Worm (Caenorhabditis elegans) whole organism, young adult: ENCODE results near the gene dpf-2.
A peak's percentile ranks its signal among the peaks of the same experiment; 100 is the strongest.

Experiments used
- B0019.2 ChIP-seq: fragments of 200-800 bp; sonication (Bioruptor generic); conservative IDR thresholded peaks from 2 replicates; pipeline ENCODE4 v1.3.6; 2022; ENCODE audit warnings: missing genetic modification reagents, missing genetic modification characterization, missing compliant biosample characterization
- B0035.1 ChIP-seq: sonication (generic microtip); optimal IDR thresholded peaks from 2 replicates; lab custom pipeline; 2016; ENCODE audit warnings: missing genetic modification characterization, mild to moderate bottlenecking, missing compliant biosample characterization, missing genotype, missing genetic modification reagents
- B0336.3 ChIP-seq: fragments of 200-800 bp; sonication (Bioruptor generic); IDR thresholded peaks from 2 replicates; pipeline ENCODE4 v1.3.6; 2022; ENCODE audit warnings: missing genetic modification characterization, missing compliant biosample characterization
- C17E4.6 ChIP-seq: fragments of 200-800 bp; sonication (Bioruptor generic); IDR thresholded peaks from 2 replicates; pipeline ENCODE4 v1.3.6; 2022; ENCODE audit warnings: missing genetic modification reagents, missing genetic modification characterization, missing compliant biosample characterization
- D2030.7 ChIP-seq: fragments of 200-800 bp; sonication (Bioruptor generic); IDR thresholded peaks from 2 replicates; pipeline ENCODE4 v1.3.6; 2022; ENCODE audit warnings: missing genetic modification reagents, missing genetic modification characterization, missing compliant biosample characterization
- F23B12.7 ChIP-seq: sonication (generic microtip); optimal IDR thresholded peaks from 2 replicates; lab custom pipeline; 2017; ENCODE audit warnings: missing genetic modification characterization, mild to moderate bottlenecking, missing compliant biosample characterization, antibody characterized with exemption, moderate library complexity; ENCODE audit not compliant: insufficient read depth
- Y53G8AR.9 ChIP-seq: fragments of 200-800 bp; sonication (Bioruptor generic); conservative IDR thresholded peaks from 2 replicates; pipeline ENCODE4 v1.3.6; 2022; ENCODE audit warnings: missing genetic modification reagents, missing genetic modification characterization, missing compliant biosample characterization
- Y56A3A.18 ChIP-seq: fragments of 200-800 bp; sonication (Bioruptor generic); IDR thresholded peaks from 2 replicates; pipeline ENCODE4 v1.3.6; 2022; ENCODE audit warnings: missing genetic modification reagents, missing genetic modification characterization, missing compliant biosample characterization
- Y67H2A.10 ChIP-seq: fragments of 200-800 bp; sonication (Bioruptor generic); conservative IDR thresholded peaks from 2 replicates; pipeline ENCODE4 v1.3.6; 2022; ENCODE audit warnings: missing genetic modification reagents, missing genetic modification characterization, missing compliant biosample characterization
- ama-1 ChIP-seq, 3 experiments: fragments of 150-350 bp in 1 of 3; sonication (generic microtip) in 2 of 3; optimal IDR thresholded peaks; 2 replicates each; lab custom pipeline; 2014 to 2018; ENCODE audit warnings: missing biosample characterization in 2 of 3, missing genetic modification characterization in 2 of 3, missing genetic modification reagents in 2 of 3
- aptf-2 ChIP-seq: fragments of 200-800 bp; sonication (Bioruptor generic); conservative IDR thresholded peaks from 2 replicates; pipeline ENCODE4 v1.3.6; 2022; ENCODE audit warnings: missing genetic modification reagents, missing genetic modification characterization, missing compliant biosample characterization
- aptf-3 ChIP-seq: fragments of 200-800 bp; sonication (Bioruptor generic); IDR thresholded peaks from 2 replicates; pipeline ENCODE4 v1.3.6; 2022; ENCODE audit warnings: missing genetic modification characterization, missing compliant biosample characterization
- ceh-58 ChIP-seq: fragments of 200-800 bp; sonication (Bioruptor generic); IDR thresholded peaks from 2 replicates; pipeline ENCODE4 v1.3.6; 2022; ENCODE audit warnings: missing genetic modification characterization, missing compliant biosample characterization
- ceh-91 ChIP-seq: fragments of 200-800 bp; sonication (Bioruptor generic); IDR thresholded peaks from 2 replicates; pipeline ENCODE4 v1.3.6; 2022; ENCODE audit warnings: missing genetic modification reagents, missing genetic modification characterization, missing compliant biosample characterization
- chd-7 ChIP-seq: sonication (generic microtip); optimal IDR thresholded peaks from 2 replicates; lab custom pipeline; 2016; ENCODE audit warnings: mild to moderate bottlenecking, missing genetic modification characterization, moderate library complexity, missing compliant biosample characterization
- dpl-1 ChIP-seq: fragments of 150-350 bp; optimal IDR thresholded peaks from 2 replicates; lab custom pipeline; 2014; ENCODE audit warnings: missing biosample characterization, missing genetic modification reagents, missing genetic modification characterization
- egl-44 ChIP-seq: fragments of 200-800 bp; sonication (Bioruptor generic); IDR thresholded peaks from 2 replicates; pipeline ENCODE4 v1.3.6; 2022; ENCODE audit warnings: missing genetic modification reagents, missing genetic modification characterization, missing compliant biosample characterization
- hmg-1.2 ChIP-seq: fragments of 200-800 bp; sonication (Bioruptor generic); IDR thresholded peaks from 2 replicates; pipeline ENCODE4 v1.3.6; 2022; ENCODE audit warnings: missing genetic modification reagents, missing genetic modification characterization, missing compliant biosample characterization
- lag-1 ChIP-seq: fragments of 200-800 bp; sonication (Bioruptor generic); IDR thresholded peaks from 2 replicates; pipeline ENCODE4 v1.3.6; 2022; ENCODE audit warnings: missing genetic modification reagents, missing genetic modification characterization, missing compliant biosample characterization
- let-526 ChIP-seq: fragments of 200-800 bp; sonication (Bioruptor generic); IDR thresholded peaks from 2 replicates; pipeline ENCODE4 v1.3.6; 2022; ENCODE audit warnings: missing genetic modification reagents, missing genetic modification characterization, missing compliant biosample characterization
- lir-1 ChIP-seq: fragments of 200-800 bp; sonication (Bioruptor generic); conservative IDR thresholded peaks from 2 replicates; pipeline ENCODE4 v1.3.6; 2022; ENCODE audit warnings: missing genetic modification reagents, missing genetic modification characterization, missing compliant biosample characterization
- lsy-27 ChIP-seq: sonication (generic microtip); optimal IDR thresholded peaks from 2 replicates; lab custom pipeline; 2017; ENCODE audit warnings: missing genetic modification characterization, mild to moderate bottlenecking, missing compliant biosample characterization, antibody characterized with exemption, missing genotype, borderline replicate concordance; ENCODE audit not compliant: insufficient read depth
- madf-3 ChIP-seq: fragments of 200-800 bp; sonication (Bioruptor generic); IDR thresholded peaks from 2 replicates; pipeline ENCODE4 v1.3.6; 2022; ENCODE audit warnings: missing genetic modification reagents, missing genetic modification characterization, missing compliant biosample characterization
- madf-6 ChIP-seq: fragments of 200-800 bp; sonication (Bioruptor generic); IDR thresholded peaks from 2 replicates; pipeline ENCODE4 v1.3.6; 2022; ENCODE audit warnings: missing genetic modification reagents, missing genetic modification characterization, missing compliant biosample characterization
- nfyb-1 ChIP-seq: fragments of 200-800 bp; sonication (Bioruptor generic); IDR thresholded peaks from 2 replicates; pipeline ENCODE4 v1.3.6; 2022; ENCODE audit warnings: missing genetic modification reagents, missing genetic modification characterization, missing compliant biosample characterization
- nhr-27 ChIP-seq: fragments of 200-800 bp; sonication (Bioruptor generic); optimal IDR thresholded peaks from 2 replicates; lab custom pipeline; 2018; ENCODE audit warnings: mild to moderate bottlenecking, missing genetic modification characterization, moderate library complexity, missing compliant biosample characterization
- repo-1 ChIP-seq: sonication (generic microtip); optimal IDR thresholded peaks from 2 replicates; lab custom pipeline; 2017; ENCODE audit warnings: mild to moderate bottlenecking, missing genetic modification characterization, missing compliant biosample characterization
- snpc-1.3 ChIP-seq: sonication (generic microtip); optimal IDR thresholded peaks from 2 replicates; lab custom pipeline; 2017; ENCODE audit warnings: missing genetic modification characterization, mild to moderate bottlenecking, missing compliant biosample characterization, antibody characterized with exemption, moderate library complexity, missing genotype, missing genetic modification reagents; ENCODE audit not compliant: insufficient read depth
- snpc-4 ChIP-seq, 5 experiments: fragments of 150-350 bp in 1 of 5; sonication (generic microtip) in 4 of 5; optimal IDR thresholded peaks; 2 replicates each; lab custom pipeline; 2014 to 2018; ENCODE audit warnings: missing genetic modification characterization in 5 of 5, missing biosample characterization in 3 of 5, antibody characterized with exemption in 2 of 5, mild to moderate bottlenecking in 2 of 5, missing compliant biosample characterization in 2 of 5, missing genotype in 2 of 5, moderate library complexity in 2 of 5, missing genetic modification reagents in 1 of 5
- somi-1 ChIP-seq: fragments of 200-800 bp; sonication (Bioruptor generic); optimal IDR thresholded peaks from 2 replicates; lab custom pipeline; 2018; ENCODE audit warnings: mild to moderate bottlenecking, missing genetic modification characterization, missing compliant biosample characterization
- tbp1 ChIP-seq: fragments of 200-800 bp; sonication (Bioruptor generic); optimal IDR thresholded peaks from 2 replicates; lab custom pipeline; 2018; ENCODE audit warnings: mild to moderate bottlenecking, missing genetic modification characterization, missing compliant biosample characterization
- tbx-9 ChIP-seq: sonication (generic microtip); optimal IDR thresholded peaks from 2 replicates; lab custom pipeline; 2016; ENCODE audit warnings: borderline replicate concordance, missing genetic modification characterization, inconsistent platforms, missing compliant biosample characterization
- unc-130 ChIP-seq: sonication (generic microtip); optimal IDR thresholded peaks from 2 replicates; lab custom pipeline; 2016; ENCODE audit warnings: missing genetic modification reagents, missing genetic modification characterization, missing compliant biosample characterization
- zim-3 ChIP-seq: sonication (generic microtip); optimal IDR thresholded peaks from 2 replicates; lab custom pipeline; 2017; ENCODE audit warnings: mild to moderate bottlenecking, missing genetic modification characterization, moderate library complexity, missing compliant biosample characterization
- ztf-22 ChIP-seq: fragments of 200-800 bp; sonication (Bioruptor generic); optimal IDR thresholded peaks from 2 replicates; lab custom pipeline; 2018; ENCODE audit warnings: mild to moderate bottlenecking, missing genetic modification characterization, moderate library complexity, missing compliant biosample characterization
- ztf-25 ChIP-seq: fragments of 200-800 bp; sonication (Bioruptor generic); IDR thresholded peaks from 2 replicates; pipeline ENCODE4 v1.3.6; 2022; ENCODE audit warnings: missing genetic modification reagents, missing genetic modification characterization, missing compliant biosample characterization

Gene dpf-2

ce11 chrX:14804706-14805105, 26.9 kb upstream of the dpf-2 start (continued):
- peak; percentile 31 for TF ChIP-seq B0035.1 (tag; lab: Kevin White, UChicago)
- no peak; the same call in 1 of the 2 replicates for TF ChIP-seq egl-44 (GFP tag; lab: Robert Waterston, UW)
- TF ChIP-seq unc-130: no peak
- TF ChIP-seq hmg-1.2 (GFP tag; lab: Robert Waterston, UW): no peak; the same call in 1 of the 2 replicates
- TF ChIP-seq madf-6 (GFP tag; lab: Robert Waterston, UW): peak; percentile 63; the same call in 1 of the 2 replicates
- TF ChIP-seq chd-7 (tag; lab: Kevin White, UChicago): peak; percentile 66
- peak; percentile 79; the same call in 1 of the 2 replicates for TF ChIP-seq ztf-25 (GFP tag; lab: Robert Waterston, UW)
- TF ChIP-seq ztf-22 (GFP tag; lab: Kevin White, UChicago): no peak
- 0 out of 2 replicates have a peak, but pooled peaks have one; percentile 36 for TF ChIP-seq D2030.7 (GFP tag; lab: Robert Waterston, UW)
- TF ChIP-seq, all 124 proteins: peak for 65

- TF ChIP-seq let-526 (no peak), snpc-4 (GFP tag; optimal IDR thresholded peaks at IDR 0.05; lab: Kevin White, UChicago) (no peak), snpc-4 (tag; optimal IDR thresholded peaks at IDR 0.05; lab: Kevin White, UChicago) (peak in 2 of 4 experiments; percentile 57 to 71)
Observed at ce11 chrX:14805746-14806145, 25.9 kb upstream of the dpf-2 start.

- TF ChIP-seq lag-1 (no peak), aptf-2 (GFP tag; lab: Robert Waterston, UW) (no peak), lir-1 (GFP tag; lab: Robert Waterston, UW) (no peak), lsy-27 (tag; lab: Kevin White, UChicago) (no peak), egl-44 (GFP tag; lab: Robert Waterston, UW) (no peak), somi-1 (GFP tag; lab: Kevin White, UChicago) (no peak), Y67H2A.10 (GFP tag; lab: Robert Waterston, UW) (no peak), nhr-27 (tag; lab: Kevin White, UChicago) (no peak), tbp1 (GFP tag; lab: Kevin White, UChicago) (no peak), tbx-9 (no peak), ceh-91 (no peak), B0019.2 (GFP tag; lab: Robert Waterston, UW) (no peak), C17E4.6 (no peak), ceh-58 (GFP tag; lab: Robert Waterston, UW) (no peak)
Observed at ce11 chrX:14806936-14807335, 24.7 kb upstream of the dpf-2 start, which contains the start of gene F42D1.4. Gene F42D1.4 (plus strand): TSS chrX:14807236.

DNA sequence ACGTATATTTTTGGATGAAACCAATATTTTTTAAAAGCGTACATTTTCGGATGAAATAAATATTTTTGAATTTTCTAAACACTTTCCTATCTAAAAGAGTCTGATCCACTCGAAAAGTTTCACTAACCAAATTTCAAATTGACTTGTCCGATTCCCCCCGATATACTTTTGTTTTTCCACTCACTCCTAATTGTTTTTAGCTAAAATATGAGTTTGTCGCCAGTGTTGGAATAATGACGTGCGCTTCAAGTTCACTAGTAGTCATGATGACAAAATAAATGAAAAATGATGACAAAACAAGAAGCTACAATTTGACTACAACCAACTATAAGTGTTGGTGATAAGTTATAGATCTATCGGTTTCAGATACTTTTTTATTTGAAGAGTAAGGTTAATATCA, 22.8 kb upstream of the dpf-2 start:
- TF ChIP-seq zim-3 (tag; lab: Kevin White, UChicago): peak; percentile 59
- peak; percentile 23 for TF ChIP-seq nhr-27 (tag; lab: Kevin White, UChicago)
- TF ChIP-seq aptf-3 (GFP tag; lab: Robert Waterston, UW): no peak
- TF ChIP-seq nfyb-1 (GFP tag; lab: Robert Waterston, UW): 0 out of 2 replicates have a peak, but pooled peaks have one; percentile 47
- TF ChIP-seq repo-1: peak; percentile 59
- TF ChIP-seq B0336.3 (GFP tag; lab: Robert Waterston, UW): 0 out of 2 replicates have a peak, but pooled peaks have one; percentile 43
- no peak for TF ChIP-seq snpc-1.3
- no peak for TF ChIP-seq dpl-1 (GFP tag; lab: Kevin White, UChicago)
- TF ChIP-seq Y53G8AR.9 (GFP tag; lab: Robert Waterston, UW): peak; percentile 49; the same call in 1 of the 2 replicates
- no peak for TF ChIP-seq F23B12.7 (tag; lab: Kevin White, UChicago)
- TF ChIP-seq Y56A3A.18 (GFP tag; lab: Robert Waterston, UW): 0 out of 2 replicates have a peak, but pooled peaks have one; percentile 75
- TF ChIP-seq ama-1 (optimal IDR thresholded peaks at IDR 0.05; lab: Kevin White, UChicago): peak; percentile 58
- no peak for TF ChIP-seq ama-1 (GFP tag; optimal IDR thresholded peaks at IDR 0.05; lab: Kevin White, UChicago)
- no peak for TF ChIP-seq madf-3 (GFP tag; lab: Robert Waterston, UW)
